Fruit fly (Drosophila melanogaster): ENCODE results near the gene CG1316.
A peak's percentile ranks its signal among the peaks of the same experiment; 100 is the strongest.

The CG1316 gene

DNA sequence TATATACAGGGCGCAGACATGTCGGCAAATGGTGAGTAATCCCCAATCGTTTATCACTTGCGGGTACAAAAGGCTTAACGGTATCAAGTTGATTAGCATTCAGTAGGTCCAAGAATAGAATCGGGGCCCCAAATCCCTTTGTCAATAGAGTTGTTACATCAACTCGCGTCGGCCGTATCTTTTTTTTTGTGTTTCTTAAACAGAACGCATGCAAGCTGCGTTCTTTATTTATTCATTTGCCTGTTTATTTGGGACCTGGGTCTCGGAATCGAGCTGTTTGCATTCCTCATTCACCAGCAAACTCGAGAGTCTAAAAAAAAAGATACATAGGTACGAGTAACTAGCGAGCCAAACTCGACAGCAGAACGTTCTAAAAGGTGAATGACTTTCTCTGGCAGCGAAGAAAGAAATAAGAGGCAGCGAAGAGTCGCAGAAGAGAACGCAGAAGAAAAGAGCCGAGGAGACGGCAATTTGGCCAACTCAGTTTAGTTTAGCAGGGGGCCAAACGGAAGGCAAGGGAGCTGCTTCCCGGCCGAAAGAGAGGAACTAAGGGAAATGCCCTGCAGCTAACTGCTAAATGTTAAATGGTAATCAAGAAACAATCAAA, 11.4 kb upstream of the CG1316 start (continued):
- TF ChIP-seq stc (GFP tag; IDR thresholded peaks at IDR 0.05) = no peak
- TF ChIP-seq emc (GFP tag; optimal IDR thresholded peaks at IDR 0.05) = no peak
- no peak for TF ChIP-seq zen2 (GFP tag; IDR thresholded peaks at IDR 0.05; ENCODE audit: partially characterized antibody)
- TF ChIP-seq Nf-YA (GFP tag; IDR thresholded peaks at IDR 0.05) = no peak
- TF ChIP-seq CG2889 (GFP tag; IDR thresholded peaks at IDR 0.05) = no peak
- TF ChIP-seq CG8290 (GFP tag; optimal IDR thresholded peaks at IDR 0.05) = peak; percentile 43
- peak in 1 of 2 experiments; percentile 16 for TF ChIP-seq CG8290 (tag; optimal IDR thresholded peaks at IDR 0.05)
- no peak for TF ChIP-seq zf30C (GFP tag; optimal IDR thresholded peaks at IDR 0.05)
- no peak for TF ChIP-seq CG13287 (GFP tag; IDR thresholded peaks at IDR 0.05; ENCODE audit: partially characterized antibody)
- no peak for TF ChIP-seq Rfx (GFP tag; IDR thresholded peaks at IDR 0.05)
- no peak for TF ChIP-seq danr (GFP tag; IDR thresholded peaks at IDR 0.05)
- no peak for TF ChIP-seq HmgD (GFP tag; optimal IDR thresholded peaks at IDR 0.05)
- TF ChIP-seq pho (GFP tag; optimal IDR thresholded peaks at IDR 0.05) = no peak
- TF ChIP-seq ci (GFP tag; IDR thresholded peaks at IDR 0.05) = no peak
- TF ChIP-seq en (GFP tag; optimal IDR thresholded peaks at IDR 0.05) = no peak
- TF ChIP-seq prd (optimal IDR thresholded peaks at IDR 0.05) = no peak
- TF ChIP-seq prd (GFP tag; IDR thresholded peaks at IDR 0.05) = 0 out of 3 replicates have a peak, but pooled peaks have one; percentile 7
- TF ChIP-seq CG12236 (GFP tag; optimal IDR thresholded peaks at IDR 0.05) = peak; percentile 10
- TF ChIP-seq CG7745 (tag; optimal IDR thresholded peaks at IDR 0.05) = peak; percentile 43
- TF ChIP-seq Dip3 (GFP tag; optimal IDR thresholded peaks at IDR 0.05) = no peak
- no peak for TF ChIP-seq Eip74EF (GFP tag; optimal IDR thresholded peaks at IDR 0.05)
- TF ChIP-seq CG17829 (tag; optimal IDR thresholded peaks at IDR 0.05) = no peak
- no peak for TF ChIP-seq stwl (tag; optimal IDR thresholded peaks at IDR 0.05)
- TF ChIP-seq Xrp1 (GFP tag; IDR thresholded peaks at IDR 0.05) = peak; percentile 66
- no peak for TF ChIP-seq abd-A (tag; optimal IDR thresholded peaks at IDR 0.05)
- no peak for TF ChIP-seq psq (GFP tag; optimal IDR thresholded peaks at IDR 0.05)
- TF ChIP-seq mld (GFP tag; IDR thresholded peaks at IDR 0.05; ENCODE audit: partially characterized antibody) = no peak
- no peak for TF ChIP-seq Oaz (GFP tag; IDR thresholded peaks at IDR 0.05)
- TF ChIP-seq ttk (GFP tag; IDR thresholded peaks at IDR 0.05) = no peak
- no peak for TF ChIP-seq NfI (GFP tag; optimal IDR thresholded peaks at IDR 0.05)
- TF ChIP-seq MBD-R2 (GFP tag; IDR thresholded peaks at IDR 0.05) = no peak
- TF ChIP-seq seq (GFP tag; IDR thresholded peaks at IDR 0.05) = no peak
- no peak for TF ChIP-seq CG15073 (GFP tag; optimal IDR thresholded peaks at IDR 0.05)
- TF ChIP-seq pb (GFP tag; optimal IDR thresholded peaks at IDR 0.05) = no peak
- no peak for TF ChIP-seq YL-1 (GFP tag; optimal IDR thresholded peaks at IDR 0.05)
- TF ChIP-seq CG14860 (GFP tag; IDR thresholded peaks at IDR 0.05; ENCODE audit: partially characterized antibody) = no peak
- no peak for TF ChIP-seq sug (tag; optimal IDR thresholded peaks at IDR 0.05)
- TF ChIP-seq luna (GFP tag; optimal IDR thresholded peaks at IDR 0.05) = no peak
- no peak for TF ChIP-seq cas (GFP tag; IDR thresholded peaks at IDR 0.05)
- TF ChIP-seq CG17912 (GFP tag; optimal IDR thresholded peaks at IDR 0.05) = no peak
- no peak for TF ChIP-seq peb (GFP tag; IDR thresholded peaks at IDR 0.05)
- TF ChIP-seq CG5180 (GFP tag; optimal IDR thresholded peaks at IDR 0.05) = no peak
- TF ChIP-seq amos (GFP tag; IDR thresholded peaks at IDR 0.05; ENCODE audit: partially characterized antibody) = no peak
- no peak for TF ChIP-seq CG17612 (GFP tag; IDR thresholded peaks at IDR 0.05)
- TF ChIP-seq CG15601 (tag; optimal IDR thresholded peaks at IDR 0.05) = peak; percentile 86
- TF ChIP-seq CG7786 (GFP tag; optimal IDR thresholded peaks at IDR 0.05) = no peak
- TF ChIP-seq NC2β (GFP tag; optimal IDR thresholded peaks at IDR 0.05) = peak; percentile 7
- no peak for TF ChIP-seq CG14050 (GFP tag; IDR thresholded peaks at IDR 0.05)
- no peak for TF ChIP-seq Usf (GFP tag; optimal IDR thresholded peaks at IDR 0.05)
- no peak for TF ChIP-seq slou (GFP tag; optimal IDR thresholded peaks at IDR 0.05)
- peak; percentile 0 for TF ChIP-seq CG12104 (GFP tag; optimal IDR thresholded peaks at IDR 0.05)
- no peak for TF ChIP-seq CG8281 (tag; optimal IDR thresholded peaks at IDR 0.05)
